Worm (Caenorhabditis elegans): Measurements from ENCODE around the gene ZK1236.1.

DNA sequence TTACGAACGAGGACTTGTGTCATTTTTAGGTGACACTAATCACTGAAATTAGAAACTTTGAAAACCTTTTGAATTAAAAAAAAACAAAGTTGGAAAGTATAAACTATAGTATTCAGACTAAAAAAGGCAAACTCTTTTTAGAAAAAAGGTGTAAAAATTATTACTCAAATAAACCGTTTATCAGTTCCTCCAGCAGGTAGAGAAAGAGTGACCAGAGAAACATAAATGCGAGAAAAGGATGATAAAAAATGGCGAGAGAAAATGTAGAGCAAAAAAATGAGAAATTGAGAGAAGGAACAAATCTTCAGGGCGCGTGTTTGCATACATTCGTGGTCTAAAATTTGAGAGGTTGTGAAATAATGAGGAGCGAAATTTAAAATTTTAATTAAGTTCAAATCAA, 27.2 kb upstream of the ZK1236.1 start, which contains the start of gene lap-1:
- TF ChIP-seq him-1 (tag; optimal IDR thresholded peaks at IDR 0.05) (no peak), W03F9.2 (tag; optimal IDR thresholded peaks at IDR 0.05) (no peak), dao-5 (tag; optimal IDR thresholded peaks at IDR 0.05) (no peak)
